Worm (Caenorhabditis elegans) whole organism, mixed stage, embryonic: Measurements from ENCODE around the gene pyc-1.

Source experiments
- elt-1 ChIP-seq: sonication (generic microtip); optimal IDR thresholded peaks from 2 replicates; lab custom pipeline; 2017; ENCODE audit warnings: missing genetic modification characterization, mild to moderate bottlenecking, missing compliant biosample characterization, antibody characterized with exemption, moderate library complexity, borderline replicate concordance; ENCODE audit not compliant: insufficient read depth
- flh-1 ChIP-seq: fragments of 200-800 bp; sonication (Bioruptor generic); optimal IDR thresholded peaks from 2 replicates; lab custom pipeline; 2018; ENCODE audit warnings: mild to moderate bottlenecking, missing genetic modification characterization, moderate library complexity, missing compliant biosample characterization
- lin-13 ChIP-seq: fragments of 150-350 bp; optimal IDR thresholded peaks from 2 replicates; lab custom pipeline; 2014; ENCODE audit warnings: missing biosample characterization, missing genetic modification characterization
- nhr-12 ChIP-seq: fragments of 150-350 bp; optimal IDR thresholded peaks from 2 replicates; lab custom pipeline; 2014; ENCODE audit warnings: missing biosample characterization, missing genetic modification characterization
- nhr-28 ChIP-seq: fragments of 150-350 bp; optimal IDR thresholded peaks from 2 replicates; lab custom pipeline; 2014; ENCODE audit warnings: missing biosample characterization, missing genetic modification characterization
- pha-4 ChIP-seq: fragments of 150-350 bp; optimal IDR thresholded peaks from 2 replicates; lab custom pipeline; 2018; ENCODE audit warnings: missing biosample characterization, missing genetic modification reagents, missing genetic modification characterization
- unc-62 ChIP-seq: fragments of 150-350 bp; optimal IDR thresholded peaks from 2 replicates; lab custom pipeline; 2014; ENCODE audit warnings: missing biosample characterization, missing genetic modification reagents, missing genetic modification characterization

DNA sequence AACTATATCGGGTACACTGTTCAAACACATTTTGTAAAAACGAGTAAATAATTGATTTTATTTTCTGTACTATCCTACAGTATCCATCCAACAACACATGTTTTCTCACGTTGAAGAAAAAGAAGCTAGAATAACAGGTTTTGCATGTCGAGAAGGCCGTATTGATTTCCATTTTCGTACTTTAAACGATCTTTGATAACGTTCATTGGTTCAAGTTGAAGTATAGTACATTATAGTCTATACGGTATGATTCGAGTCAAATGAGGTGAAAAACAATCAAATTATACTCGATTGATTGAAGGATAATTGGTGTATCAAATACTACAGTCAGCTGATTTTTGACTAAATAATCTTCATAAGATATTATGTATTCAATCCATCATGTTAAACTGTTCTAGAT is 21.8 kb downstream of the pyc-1 start:
- no peak for TF ChIP-seq lin-13 (tag; lab: Kevin White, UChicago)
- no peak for TF ChIP-seq unc-62 (GFP tag; lab: Kevin White, UChicago)
- no peak for TF ChIP-seq nhr-12
- no peak for TF ChIP-seq elt-1 (tag; lab: Kevin White, UChicago)
- no peak for TF ChIP-seq flh-1 (GFP tag; lab: Kevin White, UChicago)
- TF ChIP-seq pha-4 (tag; lab: Kevin White, UChicago), result no peak
- no peak for TF ChIP-seq nhr-28
